Worm (Caenorhabditis elegans) whole organism, L2 larva: ENCODE data around the gene str-207.

Source experiments
- R02D3.7 ChIP-seq: fragments of 150-350 bp; optimal IDR thresholded peaks from 2 replicates; lab custom pipeline; 2014; ENCODE audit warnings: missing biosample characterization, missing genetic modification characterization
- crh-2 ChIP-seq: sonication (generic microtip); optimal IDR thresholded peaks from 2 replicates; lab custom pipeline; 2017; ENCODE audit warnings: missing biosample characterization, missing genetic modification characterization
- fos-1 ChIP-seq: fragments of 150-350 bp; optimal IDR thresholded peaks from 2 replicates; lab custom pipeline; 2014; ENCODE audit warnings: missing biosample characterization, missing genetic modification characterization

ce11 chrV:4905953-4906352, 45.6 kb upstream of the str-207 start, which contains the start of gene ugt-14:
- TF ChIP-seq R02D3.7 (tag; lab: Kevin White, UChicago): no peak
- TF ChIP-seq crh-2 (tag; lab: Kevin White, UChicago): no peak
- TF ChIP-seq fos-1 (tag; lab: Kevin White, UChicago): no peak
